Worm (Caenorhabditis elegans) whole organism, early embryonic: ENCODE measurements around the gene odr-4.

Experiments used
- B0310.2 ChIP-seq: sonication (generic microtip); optimal IDR thresholded peaks from 2 replicates; lab custom pipeline; 2016; ENCODE audit warnings: mild to moderate bottlenecking, missing genetic modification characterization, missing compliant biosample characterization
- aly-1 ChIP-seq: sonication (generic microtip); optimal IDR thresholded peaks from 2 replicates; lab custom pipeline; 2016; ENCODE audit warnings: missing genetic modification characterization, missing compliant biosample characterization
- ama-1 ChIP-seq: fragments of 150-350 bp; optimal IDR thresholded peaks from 2 replicates; lab custom pipeline; 2014
- ceh-36 ChIP-seq: sonication (generic microtip); optimal IDR thresholded peaks from 2 replicates; lab custom pipeline; 2016; ENCODE audit warnings: missing genetic modification characterization, inconsistent platforms, missing compliant biosample characterization
- ets-7 ChIP-seq: sonication (generic microtip); optimal IDR thresholded peaks from 2 replicates; lab custom pipeline; 2016; ENCODE audit warnings: missing genotype, missing genetic modification characterization, missing compliant biosample characterization
- flt-1 ChIP-seq: fragments of 200-800 bp; sonication (Bioruptor generic); IDR thresholded peaks from 2 replicates; pipeline ENCODE4 v1.3.6; 2022; ENCODE audit warnings: missing genetic modification characterization, missing compliant biosample characterization
- hmbx-1 ChIP-seq: sonication (generic microtip); optimal IDR thresholded peaks from 2 replicates; lab custom pipeline; 2016; ENCODE audit warnings: mild to moderate bottlenecking, missing genetic modification characterization, missing compliant biosample characterization
- hmg-4 ChIP-seq: fragments of 200-800 bp; sonication (Bioruptor generic); optimal IDR thresholded peaks from 2 replicates; lab custom pipeline; 2018; ENCODE audit warnings: mild to moderate bottlenecking, missing genetic modification characterization, missing compliant biosample characterization
- hnd-1 ChIP-seq: sonication (generic microtip); optimal IDR thresholded peaks from 2 replicates; lab custom pipeline; 2016; ENCODE audit warnings: missing genetic modification characterization, missing compliant biosample characterization
- pes-1 ChIP-seq: fragments of 200-800 bp; sonication (Bioruptor generic); IDR thresholded peaks from 2 replicates; pipeline ENCODE4 v1.3.6; 2022; ENCODE audit warnings: missing genetic modification reagents, missing genetic modification characterization, missing compliant biosample characterization
- tbx-11 ChIP-seq: fragments of 200-800 bp; sonication (Bioruptor generic); IDR thresholded peaks from 2 replicates; pipeline ENCODE4 v1.3.6; 2022; ENCODE audit warnings: missing genetic modification characterization, missing compliant biosample characterization
- tbx-37 ChIP-seq: fragments of 200-800 bp; sonication (Bioruptor generic); conservative IDR thresholded peaks from 2 replicates; pipeline ENCODE4 v1.3.6; 2022; ENCODE audit warnings: missing genetic modification reagents, missing genetic modification characterization, missing compliant biosample characterization
- tra-4 ChIP-seq: sonication (generic microtip); optimal IDR thresholded peaks from 2 replicates; lab custom pipeline; 2017; ENCODE audit warnings: missing genetic modification characterization, missing compliant biosample characterization

DNA sequence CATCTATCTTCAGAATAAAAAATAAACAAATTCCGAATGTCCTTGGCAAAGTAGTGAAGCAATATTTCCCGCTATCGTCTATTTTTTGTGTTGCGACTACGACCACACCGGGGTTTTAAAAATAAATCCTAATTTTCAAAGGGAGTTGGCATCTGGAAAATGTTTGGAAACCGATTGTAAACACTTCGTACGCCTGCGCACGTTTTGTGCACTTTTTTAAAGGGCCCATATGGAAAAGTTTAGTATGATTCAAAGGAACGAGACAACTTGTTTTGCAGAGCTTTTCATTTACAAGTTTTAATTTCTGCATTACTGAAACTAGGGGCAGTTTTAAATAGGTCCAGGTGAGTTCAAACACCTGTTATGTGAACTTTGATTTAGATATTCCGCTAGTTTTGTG, 9.5 kb downstream of the odr-4 start:
- TF ChIP-seq tra-4 (tag; lab: Kevin White, UChicago) (no peak), flt-1 (no peak), ama-1 (lab: Kevin White, UChicago) (no peak), B0310.2 (tag; lab: Kevin White, UChicago) (no peak), ets-7 (tag; lab: Kevin White, UChicago) (no peak), hmg-4 (GFP tag; lab: Kevin White, UChicago) (no peak), tbx-11 (GFP tag; lab: Robert Waterston, UW) (no peak), pes-1 (no peak), hnd-1 (tag; lab: Kevin White, UChicago) (no peak), ceh-36 (tag; lab: Kevin White, UChicago) (no peak), aly-1 (no peak), hmbx-1 (tag; lab: Kevin White, UChicago) (no peak), tbx-37 (GFP tag; lab: Robert Waterston, UW) (no peak)
